Fruit fly (Drosophila melanogaster) whole organism, embryonic: ENCODE data around the gene CG1309.

Experiments used
- BEAF-32 ChIP-seq: fragments of 200-800 bp; sonication (Bioruptor generic); optimal IDR thresholded peaks from 3 replicates; lab custom pipeline; 2017; ENCODE audit warnings: missing biosample characterization, missing genetic modification characterization, mild to moderate bottlenecking, moderate library complexity, missing genetic modification reagents
- CG10147 ChIP-seq: fragments of 200-800 bp; sonication (Bioruptor generic); optimal IDR thresholded peaks from 2 replicates; lab custom pipeline; 2019; ENCODE audit warnings: missing biosample characterization, mild to moderate bottlenecking, missing genetic modification characterization, moderate library complexity
- CG10321 ChIP-seq: fragments of 200-800 bp; sonication (Bioruptor generic); IDR thresholded peaks from 2 replicates; pipeline ENCODE4 v1.3.6; 2022; ENCODE audit warnings: missing biosample characterization, missing genetic modification characterization
- CG11085 ChIP-seq: fragments of 200-800 bp; sonication (Bioruptor generic); IDR thresholded peaks from 2 replicates; pipeline ENCODE4 v1.3.6; 2022; ENCODE audit warnings: missing biosample characterization, missing genetic modification characterization
- CG12744 ChIP-seq: fragments of 200-800 bp; sonication (Bioruptor generic); optimal IDR thresholded peaks from 2 replicates; lab custom pipeline; 2016; ENCODE audit warnings: missing biosample characterization, missing genetic modification characterization
- CG12942 ChIP-seq: fragments of 200-800 bp; sonication (Bioruptor generic); optimal IDR thresholded peaks from 3 replicates; lab custom pipeline; 2016; ENCODE audit warnings: missing biosample characterization, missing genetic modification characterization
- CG14860 ChIP-seq: fragments of 200-800 bp; sonication (Bioruptor generic); IDR thresholded peaks from 3 replicates; pipeline ENCODE4 v1.3.6; 2022; ENCODE audit warnings: missing biosample characterization, missing genetic modification characterization; ENCODE audit not compliant: partially characterized antibody
- CG1529 ChIP-seq: fragments of 200-800 bp; sonication (Bioruptor generic); optimal IDR thresholded peaks from 3 replicates; lab custom pipeline; 2018; ENCODE audit warnings: missing biosample characterization, missing genetic modification characterization
- CG15601 ChIP-seq: fragments of 200-800 bp; sonication (Bioruptor generic); optimal IDR thresholded peaks from 3 replicates; lab custom pipeline; 2019; ENCODE audit warnings: missing biosample characterization, mild to moderate bottlenecking, missing genetic modification characterization, moderate library complexity
- CG15696 ChIP-seq: fragments of 200-800 bp; sonication (Bioruptor generic); optimal IDR thresholded peaks from 2 replicates; lab custom pipeline; 2019; ENCODE audit warnings: missing biosample characterization, mild to moderate bottlenecking, missing genetic modification characterization, moderate library complexity
- CG17385 ChIP-seq: fragments of 200-800 bp; sonication (Bioruptor generic); optimal IDR thresholded peaks from 3 replicates; lab custom pipeline; 2018; ENCODE audit warnings: missing biosample characterization, mild to moderate bottlenecking, missing genetic modification characterization
- CG17912 ChIP-seq: fragments of 200-800 bp; sonication (Bioruptor generic); optimal IDR thresholded peaks from 2 replicates; lab custom pipeline; 2018; ENCODE audit warnings: missing biosample characterization, mild to moderate bottlenecking, missing genetic modification characterization
- CG18011 ChIP-seq: fragments of 200-800 bp; sonication (Bioruptor generic); optimal IDR thresholded peaks from 2 replicates; lab custom pipeline; 2017; ENCODE audit warnings: missing biosample characterization, missing genetic modification characterization, mild to moderate bottlenecking, moderate library complexity, missing genotype
- CG18619 ChIP-seq: fragments of 200-800 bp; sonication (Bioruptor generic); optimal IDR thresholded peaks from 3 replicates; lab custom pipeline; 2017; ENCODE audit warnings: missing biosample characterization, mild to moderate bottlenecking, missing genetic modification characterization
- CG31224 ChIP-seq: fragments of 200-800 bp; sonication (Bioruptor generic); IDR thresholded peaks from 2 replicates; pipeline ENCODE4 v1.3.6; 2022; ENCODE audit warnings: missing biosample characterization, missing genetic modification characterization
- CG32532 ChIP-seq: fragments of 200-800 bp; sonication (Bioruptor generic); IDR thresholded peaks from 2 replicates; pipeline ENCODE4 v1.3.6; 2022; ENCODE audit warnings: missing biosample characterization, missing genetic modification characterization
- CG3407 ChIP-seq: fragments of 200-800 bp; sonication (Bioruptor generic); optimal IDR thresholded peaks from 2 replicates; lab custom pipeline; 2018; ENCODE audit warnings: missing biosample characterization, mild to moderate bottlenecking, missing genetic modification characterization
- CG6654 ChIP-seq: fragments of 200-800 bp; sonication (Bioruptor generic); optimal IDR thresholded peaks from 2 replicates; lab custom pipeline; 2017; ENCODE audit warnings: missing biosample characterization, mild to moderate bottlenecking, missing genetic modification characterization
- CG6854 ChIP-seq: fragments of 200-800 bp; sonication (Bioruptor generic); optimal IDR thresholded peaks from 3 replicates; lab custom pipeline; 2017; ENCODE audit warnings: missing biosample characterization, mild to moderate bottlenecking, missing genetic modification characterization
- CG7839 ChIP-seq: fragments of 200-800 bp; sonication (Bioruptor generic); optimal IDR thresholded peaks from 3 replicates; lab custom pipeline; 2018; ENCODE audit warnings: missing biosample characterization, mild to moderate bottlenecking, missing genetic modification characterization, moderate library complexity
- CG8359 ChIP-seq: fragments of 200-800 bp; sonication (Bioruptor generic); optimal IDR thresholded peaks from 2 replicates; lab custom pipeline; 2017; ENCODE audit warnings: missing biosample characterization, mild to moderate bottlenecking, missing genetic modification characterization, borderline replicate concordance
- CG8478 ChIP-seq: fragments of >200 bp; optimal IDR thresholded peaks from 2 replicates; lab custom pipeline; 2018
- CG8944 ChIP-seq: fragments of 200-800 bp; sonication (Bioruptor generic); optimal IDR thresholded peaks from 3 replicates; lab custom pipeline; 2016; ENCODE audit warnings: missing biosample characterization, missing genetic modification characterization
- CG9215 ChIP-seq: fragments of 200-800 bp; sonication (Bioruptor generic); IDR thresholded peaks from 2 replicates; pipeline ENCODE4 v1.3.6; 2022; ENCODE audit warnings: missing biosample characterization, missing genetic modification characterization
- CG9437 ChIP-seq: fragments of 200-800 bp; sonication (Bioruptor generic); optimal IDR thresholded peaks from 2 replicates; lab custom pipeline; 2018; ENCODE audit warnings: missing biosample characterization, mild to moderate bottlenecking, missing genetic modification characterization
- CkIIα-i1 ChIP-seq: fragments of 200-800 bp; sonication (Bioruptor generic); IDR thresholded peaks from 2 replicates; pipeline ENCODE4 v1.3.6; 2022; ENCODE audit warnings: missing biosample characterization, missing genetic modification characterization
- Dip2 ChIP-seq: fragments of 200-800 bp; sonication (Bioruptor generic); IDR thresholded peaks from 2 replicates; pipeline ENCODE4 v1.3.6; 2022; ENCODE audit warnings: missing biosample characterization, missing genetic modification characterization
- Ets65A ChIP-seq: fragments of 200-800 bp; sonication (Bioruptor generic); peaks from one replicate; lab custom pipeline; 2016; ENCODE audit warnings: missing biosample characterization, missing genetic modification characterization
- Hand ChIP-seq: fragments of 200-800 bp; sonication (Bioruptor generic); optimal IDR thresholded peaks from 2 replicates; lab custom pipeline; 2017; ENCODE audit warnings: mild to moderate bottlenecking, missing biosample characterization, missing genetic modification reagents, missing genetic modification characterization
- Lim3 ChIP-seq: fragments of 200-800 bp; sonication (Bioruptor generic); IDR thresholded peaks from 2 replicates; pipeline ENCODE4 v1.3.6; 2022; ENCODE audit warnings: missing biosample characterization, missing genetic modification characterization
- NK7.1 ChIP-seq: fragments of 200-800 bp; sonication (Bioruptor generic); optimal IDR thresholded peaks from 3 replicates; lab custom pipeline; 2016; ENCODE audit warnings: missing biosample characterization, missing genetic modification characterization
- Neu2 ChIP-seq: fragments of 200-800 bp; sonication (Bioruptor generic); optimal IDR thresholded peaks from 3 replicates; lab custom pipeline; 2016; ENCODE audit warnings: missing biosample characterization, missing genetic modification characterization, borderline replicate concordance
- Oli ChIP-seq: fragments of 200-800 bp; sonication (Bioruptor generic); optimal IDR thresholded peaks from 2 replicates; lab custom pipeline; 2018; ENCODE audit warnings: missing biosample characterization, mild to moderate bottlenecking, missing genetic modification characterization, moderate library complexity
- Spps ChIP-seq: fragments of 200-800 bp; sonication (Bioruptor generic); optimal IDR thresholded peaks from 2 replicates; lab custom pipeline; 2018; ENCODE audit warnings: missing biosample characterization, mild to moderate bottlenecking, missing genetic modification characterization
- Sry-δ ChIP-seq: fragments of 200-800 bp; sonication (Bioruptor generic); optimal IDR thresholded peaks from 2 replicates; lab custom pipeline; 2016; ENCODE audit warnings: missing biosample characterization, missing genetic modification characterization
- Xrp1 ChIP-seq: fragments of 200-800 bp; sonication (Bioruptor generic); IDR thresholded peaks from 2 replicates; pipeline ENCODE4 v1.3.6; 2022; ENCODE audit warnings: missing biosample characterization, missing genetic modification characterization
- ase ChIP-seq: fragments of 200-800 bp; sonication (Bioruptor generic); IDR thresholded peaks from 3 replicates; pipeline ENCODE4 v1.3.6; 2022; ENCODE audit warnings: missing biosample characterization, missing genetic modification characterization
- bsh ChIP-seq, 2 experiments: fragments of 200-800 bp; sonication (Bioruptor generic); optimal IDR thresholded peaks; 2 replicates each; lab custom pipeline; 2017 to 2018; ENCODE audit warnings: mild to moderate bottlenecking in 2 of 2, missing biosample characterization in 2 of 2, missing genetic modification characterization in 2 of 2, moderate library complexity in 1 of 2
- dpn ChIP-seq, 2 experiments: fragments of 200-800 bp; sonication (Bioruptor generic); optimal IDR thresholded peaks; 3 replicates each; lab custom pipeline; 2016; ENCODE audit warnings: missing biosample characterization in 2 of 2, missing genetic modification characterization in 2 of 2
- gro ChIP-seq: fragments of 200-800 bp; sonication (Bioruptor generic); optimal IDR thresholded peaks from 2 replicates; lab custom pipeline; 2016; ENCODE audit warnings: missing biosample characterization, missing genetic modification characterization
- inv ChIP-seq: fragments of 200-800 bp; sonication (Bioruptor generic); IDR thresholded peaks from 2 replicates; pipeline ENCODE4 v1.3.6; 2022; ENCODE audit warnings: missing biosample characterization, missing genetic modification characterization; ENCODE audit not compliant: partially characterized antibody
- nmo ChIP-seq: fragments of 200-800 bp; sonication (Bioruptor generic); optimal IDR thresholded peaks from 2 replicates; lab custom pipeline; 2018; ENCODE audit warnings: missing biosample characterization, mild to moderate bottlenecking, missing genetic modification characterization, moderate library complexity
- odd ChIP-seq: fragments of 200-800 bp; sonication (Bioruptor generic); optimal IDR thresholded peaks from 2 replicates; lab custom pipeline; 2017; ENCODE audit warnings: missing biosample characterization, mild to moderate bottlenecking, missing genetic modification characterization
- pfk ChIP-seq: fragments of 200-800 bp; sonication (Bioruptor generic); optimal IDR thresholded peaks from 2 replicates; lab custom pipeline; 2018; ENCODE audit warnings: missing biosample characterization, mild to moderate bottlenecking, missing genetic modification characterization, moderate library complexity
- pho ChIP-seq: fragments of 200-800 bp; sonication (Bioruptor generic); optimal IDR thresholded peaks from 2 replicates; lab custom pipeline; 2016; ENCODE audit warnings: missing biosample characterization, missing genetic modification characterization
- rib ChIP-seq: fragments of 200-800 bp; sonication (Bioruptor generic); IDR thresholded peaks from 2 replicates; pipeline ENCODE4 v1.3.6; 2022; ENCODE audit warnings: missing biosample characterization, missing genetic modification characterization
- sd ChIP-seq: fragments of 200-800 bp; sonication (Bioruptor generic); optimal IDR thresholded peaks from 3 replicates; lab custom pipeline; 2018; ENCODE audit warnings: missing biosample characterization, mild to moderate bottlenecking, missing genetic modification characterization, moderate library complexity
- sens ChIP-seq: fragments of 200-800 bp; sonication (Bioruptor generic); peaks from one replicate; lab custom pipeline; 2016; ENCODE audit warnings: missing biosample characterization, missing genetic modification characterization
- slbo ChIP-seq: fragments of 200-800 bp; sonication (Bioruptor generic); IDR thresholded peaks from 2 replicates; pipeline ENCODE4 v1.3.6; 2022; ENCODE audit warnings: missing biosample characterization, missing genetic modification characterization
- tll ChIP-seq, 2 experiments: fragments of 200-800 bp in 1 of 2; fragments of >200 bp in 1 of 2; sonication (Bioruptor generic) in 1 of 2; optimal IDR thresholded peaks; 2 replicates each; lab custom pipeline; 2017 to 2019; ENCODE audit warnings: missing biosample characterization in 2 of 2, missing genetic modification characterization in 2 of 2, mild to moderate bottlenecking in 1 of 2, moderate library complexity in 1 of 2
- unpg ChIP-seq: fragments of 200-800 bp; sonication (Bioruptor generic); optimal IDR thresholded peaks from 3 replicates; lab custom pipeline; 2018; ENCODE audit warnings: missing biosample characterization, mild to moderate bottlenecking, missing genetic modification characterization, moderate library complexity
- yki ChIP-seq: fragments of >200 bp; optimal IDR thresholded peaks from 3 replicates; lab custom pipeline; 2018

Gene CG1309

dm6 chr3L:4288591-4289056, 29.4 kb downstream of the CG1309 start, which contains the start of gene Hexo1 (continued):
- TF ChIP-seq CG6654 (GFP tag; lab: Kevin White, UChicago) (no peak), sd (tag; lab: Kevin White, UChicago) (peak; percentile 19), sens (peak; percentile 21), CG14860 (GFP tag; lab: Robert Waterston, UW) (no peak), CG11085 (GFP tag; lab: Robert Waterston, UW) (no peak), CG15601 (tag; lab: Kevin White, UChicago) (no peak), CG12744 (GFP tag; lab: Kevin White, UChicago) (no peak), BEAF-32 (GFP tag; lab: Kevin White, UChicago) (no peak), CG3407 (GFP tag; lab: Kevin White, UChicago) (no peak), Neu2 (GFP tag; lab: Kevin White, UChicago) (no peak), dpn (GFP tag; optimal IDR thresholded peaks at IDR 0.05; lab: Kevin White, UChicago) (no peak), CG18011 (GFP tag; lab: Kevin White, UChicago) (peak; percentile 23), yki (lab: Kevin White, UChicago) (no peak), NK7.1 (GFP tag; lab: Kevin White, UChicago) (no peak), pho (GFP tag; lab: Kevin White, UChicago) (no peak), CG15696 (tag; lab: Kevin White, UChicago) (no peak), CG6854 (no peak), CG8944 (GFP tag; lab: Kevin White, UChicago) (no peak), unpg (GFP tag; lab: Kevin White, UChicago) (peak; percentile 36), ase (GFP tag; lab: Robert Waterston, UW) (no peak), CG9215 (GFP tag; lab: Robert Waterston, UW) (no peak), CG1529 (GFP tag; lab: Kevin White, UChicago) (no peak), Xrp1 (GFP tag; lab: Robert Waterston, UW) (peak; percentile 27; the same call in 1 of the 2 replicates), CkIIα-i1 (GFP tag; lab: Robert Waterston, UW) (no peak), Sry-δ (GFP tag; lab: Kevin White, UChicago) (no peak), CG10147 (GFP tag; lab: Kevin White, UChicago) (peak; percentile 3), odd (peak; percentile 36), Hand (GFP tag; lab: Kevin White, UChicago) (no peak), Oli (tag; lab: Kevin White, UChicago) (peak; percentile 25), CG10321 (no peak), gro (GFP tag; lab: Kevin White, UChicago) (no peak), CG12942 (GFP tag; lab: Kevin White, UChicago) (no peak), inv (GFP tag; lab: Robert Waterston, UW) (no peak), CG18619 (GFP tag; lab: Kevin White, UChicago) (no peak), CG8478 (no peak), tll (GFP tag; optimal IDR thresholded peaks at IDR 0.05; lab: Kevin White, UChicago) (no peak), Dip2 (GFP tag; lab: Robert Waterston, UW) (no peak), CG8359 (GFP tag; lab: Kevin White, UChicago) (no peak), CG32532 (GFP tag; lab: Robert Waterston, UW) (peak; percentile 51; the same call in 1 of the 2 replicates), Lim3 (GFP tag; lab: Robert Waterston, UW) (no peak), nmo (GFP tag; lab: Kevin White, UChicago) (peak; percentile 35), rib (no peak), CG31224 (no peak), CG17385 (GFP tag; lab: Kevin White, UChicago) (peak; percentile 36), CG9437 (no peak), bsh (GFP tag; optimal IDR thresholded peaks at IDR 0.05; lab: Kevin White, UChicago) (peak; percentile 35 to 58), slbo (GFP tag; lab: Robert Waterston, UW) (no peak), CG7839 (tag; lab: Kevin White, UChicago) (peak; percentile 47), CG17912 (no peak), pfk (GFP tag; lab: Kevin White, UChicago) (no peak), Ets65A (GFP tag; lab: Kevin White, UChicago) (peak; percentile 92), Spps (tag; lab: Kevin White, UChicago) (no peak)
